Fruit fly (Drosophila melanogaster) whole organism, embryonic: Measurements from ENCODE around the gene temp.

Source experiments
- Adf1 ChIP-seq: fragments of 200-800 bp; sonication (Bioruptor generic); IDR thresholded peaks from 2 replicates; pipeline ENCODE4 v1.3.6; 2022; ENCODE audit warnings: missing biosample characterization, missing genetic modification characterization
- C15 ChIP-seq: fragments of 200-800 bp; sonication (Bioruptor generic); IDR thresholded peaks from 3 replicates; pipeline ENCODE4 v1.3.6; 2022; ENCODE audit warnings: missing biosample characterization, missing genetic modification characterization
- CG11696 ChIP-seq: fragments of 200-800 bp; sonication (Bioruptor generic); IDR thresholded peaks from 2 replicates; pipeline ENCODE4 v1.3.6; 2022; ENCODE audit warnings: missing biosample characterization, missing genetic modification characterization
- CG12071 ChIP-seq: fragments of 200-800 bp; sonication (Bioruptor generic); optimal IDR thresholded peaks from 3 replicates; lab custom pipeline; 2018; ENCODE audit warnings: missing biosample characterization, mild to moderate bottlenecking, missing genetic modification characterization
- CG12744 ChIP-seq: fragments of 200-800 bp; sonication (Bioruptor generic); optimal IDR thresholded peaks from 2 replicates; lab custom pipeline; 2016; ENCODE audit warnings: missing biosample characterization, missing genetic modification characterization
- CG14860 ChIP-seq: fragments of 200-800 bp; sonication (Bioruptor generic); IDR thresholded peaks from 3 replicates; pipeline ENCODE4 v1.3.6; 2022; ENCODE audit warnings: missing biosample characterization, missing genetic modification characterization; ENCODE audit not compliant: partially characterized antibody
- CG15514 ChIP-seq: fragments of 200-800 bp; sonication (Bioruptor generic); optimal IDR thresholded peaks from 3 replicates; lab custom pipeline; 2017; ENCODE audit warnings: missing biosample characterization, missing genetic modification characterization, mild to moderate bottlenecking, moderate library complexity, missing genetic modification reagents
- CG1647 ChIP-seq: fragments of 200-800 bp; sonication (Bioruptor generic); optimal IDR thresholded peaks from 3 replicates; lab custom pipeline; 2016; ENCODE audit warnings: missing biosample characterization, missing genetic modification characterization
- CG17385 ChIP-seq: fragments of 200-800 bp; sonication (Bioruptor generic); optimal IDR thresholded peaks from 3 replicates; lab custom pipeline; 2018; ENCODE audit warnings: missing biosample characterization, mild to moderate bottlenecking, missing genetic modification characterization
- CG17912 ChIP-seq: fragments of 200-800 bp; sonication (Bioruptor generic); optimal IDR thresholded peaks from 2 replicates; lab custom pipeline; 2018; ENCODE audit warnings: missing biosample characterization, mild to moderate bottlenecking, missing genetic modification characterization
- CG18011 ChIP-seq: fragments of 200-800 bp; sonication (Bioruptor generic); optimal IDR thresholded peaks from 2 replicates; lab custom pipeline; 2017; ENCODE audit warnings: missing biosample characterization, missing genetic modification characterization, mild to moderate bottlenecking, moderate library complexity, missing genotype
- CG18764 ChIP-seq: fragments of 200-800 bp; sonication (Bioruptor generic); optimal IDR thresholded peaks from 3 replicates; lab custom pipeline; 2016; ENCODE audit warnings: missing biosample characterization, missing genetic modification characterization
- CG32772 ChIP-seq: fragments of 200-800 bp; sonication (Bioruptor generic); IDR thresholded peaks from 2 replicates; pipeline ENCODE4 v1.3.6; 2022; ENCODE audit warnings: missing biosample characterization, missing genetic modification characterization
- CG33213 ChIP-seq: fragments of 200-800 bp; sonication (Bioruptor generic); optimal IDR thresholded peaks from 3 replicates; lab custom pipeline; 2016; ENCODE audit warnings: missing biosample characterization, missing genetic modification characterization
- CG3407 ChIP-seq: fragments of 200-800 bp; sonication (Bioruptor generic); optimal IDR thresholded peaks from 2 replicates; lab custom pipeline; 2018; ENCODE audit warnings: missing biosample characterization, mild to moderate bottlenecking, missing genetic modification characterization
- CG34376 ChIP-seq: fragments of 200-800 bp; sonication (Bioruptor generic); optimal IDR thresholded peaks from 2 replicates; lab custom pipeline; 2018; ENCODE audit warnings: missing biosample characterization, mild to moderate bottlenecking, missing genetic modification characterization
- CG34422 ChIP-seq: fragments of 200-800 bp; sonication (Bioruptor generic); IDR thresholded peaks from 3 replicates; pipeline ENCODE4 v1.3.6; 2022; ENCODE audit warnings: missing biosample characterization, missing genetic modification characterization
- CG4404 ChIP-seq: fragments of 200-800 bp; sonication (Bioruptor generic); IDR thresholded peaks from 2 replicates; pipeline ENCODE4 v1.3.6; 2022; ENCODE audit warnings: missing biosample characterization, missing genetic modification characterization
- CG5245 ChIP-seq: fragments of 200-800 bp; sonication (Bioruptor generic); optimal IDR thresholded peaks from 3 replicates; lab custom pipeline; 2016; ENCODE audit warnings: missing biosample characterization, missing genetic modification characterization
- CG6654 ChIP-seq: fragments of 200-800 bp; sonication (Bioruptor generic); optimal IDR thresholded peaks from 2 replicates; lab custom pipeline; 2017; ENCODE audit warnings: missing biosample characterization, mild to moderate bottlenecking, missing genetic modification characterization
- CG6854 ChIP-seq: fragments of 200-800 bp; sonication (Bioruptor generic); optimal IDR thresholded peaks from 3 replicates; lab custom pipeline; 2017; ENCODE audit warnings: missing biosample characterization, mild to moderate bottlenecking, missing genetic modification characterization
- CG9727 ChIP-seq: fragments of 200-800 bp; sonication (Bioruptor generic); optimal IDR thresholded peaks from 3 replicates; lab custom pipeline; 2017; ENCODE audit warnings: missing biosample characterization, mild to moderate bottlenecking, missing genetic modification characterization
- CHES-1-like ChIP-seq: fragments of 200-800 bp; sonication (Bioruptor generic); optimal IDR thresholded peaks from 2 replicates; lab custom pipeline; 2016; ENCODE audit warnings: missing biosample characterization, missing genetic modification characterization
- CTCF ChIP-seq: fragments of 200-800 bp; sonication (Bioruptor generic); optimal IDR thresholded peaks from 2 replicates; lab custom pipeline; 2017; ENCODE audit warnings: missing biosample characterization, mild to moderate bottlenecking, missing genetic modification characterization, moderate library complexity
- CrebB ChIP-seq: fragments of 200-800 bp; sonication (Bioruptor generic); optimal IDR thresholded peaks from 3 replicates; lab custom pipeline; 2018; ENCODE audit warnings: missing biosample characterization, mild to moderate bottlenecking, missing genetic modification characterization
- D19A ChIP-seq: fragments of 200-800 bp; optimal IDR thresholded peaks from 3 replicates; lab custom pipeline; 2019; ENCODE audit warnings: missing biosample characterization, mild to moderate bottlenecking, missing genetic modification characterization, moderate library complexity
- Dbx ChIP-seq: fragments of 200-800 bp; sonication (Bioruptor generic); IDR thresholded peaks from 3 replicates; pipeline ENCODE4 v1.3.6; 2022; ENCODE audit warnings: missing biosample characterization, missing genetic modification characterization
- Dref ChIP-seq: fragments of 200-800 bp; sonication (Bioruptor generic); IDR thresholded peaks from 2 replicates; pipeline ENCODE4 v1.3.6; 2022; ENCODE audit warnings: missing biosample characterization, missing genetic modification characterization
- E2f2 ChIP-seq: fragments of 200-800 bp; sonication (Bioruptor generic); IDR thresholded peaks from 2 replicates; pipeline ENCODE4 v1.3.6; 2022; ENCODE audit warnings: missing biosample characterization, missing genetic modification characterization
- Ets65A ChIP-seq: fragments of 200-800 bp; sonication (Bioruptor generic); peaks from one replicate; lab custom pipeline; 2016; ENCODE audit warnings: missing biosample characterization, missing genetic modification characterization
- HLHmδ ChIP-seq: fragments of 200-800 bp; sonication (Bioruptor generic); optimal IDR thresholded peaks from 2 replicates; lab custom pipeline; 2018; ENCODE audit warnings: missing biosample characterization, mild to moderate bottlenecking, missing genetic modification characterization, moderate library complexity
- Hmx ChIP-seq: fragments of 200-800 bp; sonication (Bioruptor generic); optimal IDR thresholded peaks from 2 replicates; lab custom pipeline; 2016; ENCODE audit warnings: missing biosample characterization, missing genetic modification characterization
- Mrtf ChIP-seq: fragments of 200-800 bp; sonication (Bioruptor generic); IDR thresholded peaks from 3 replicates; pipeline ENCODE4 v1.3.6; 2022; ENCODE audit warnings: missing biosample characterization, missing genetic modification characterization
- YL-1 ChIP-seq: fragments of 200-800 bp; sonication (Bioruptor generic); optimal IDR thresholded peaks from 3 replicates; lab custom pipeline; 2017; ENCODE audit warnings: missing biosample characterization, mild to moderate bottlenecking, missing genetic modification characterization
- bbx ChIP-seq: fragments of 200-800 bp; sonication (Bioruptor generic); IDR thresholded peaks from 2 replicates; pipeline ENCODE4 v1.3.6; 2022; ENCODE audit warnings: missing biosample characterization, missing genetic modification characterization; ENCODE audit not compliant: partially characterized antibody
- cad ChIP-seq: fragments of >200 bp; optimal IDR thresholded peaks from 2 replicates; lab custom pipeline; 2017; ENCODE audit warnings: missing biosample characterization, missing genetic modification characterization
- dpn ChIP-seq, 2 experiments: fragments of 200-800 bp; sonication (Bioruptor generic); optimal IDR thresholded peaks; 3 replicates each; lab custom pipeline; 2016; ENCODE audit warnings: missing biosample characterization in 2 of 2, missing genetic modification characterization in 2 of 2
- exex ChIP-seq: fragments of 200-800 bp; sonication (Bioruptor generic); optimal IDR thresholded peaks from 4 replicates; lab custom pipeline; 2018; ENCODE audit warnings: missing biosample characterization, mild to moderate bottlenecking, missing genetic modification characterization, moderate library complexity
- gt ChIP-seq: fragments of 200-800 bp; sonication (Bioruptor generic); IDR thresholded peaks from 2 replicates; pipeline ENCODE4 v1.3.6; 2022; ENCODE audit warnings: missing biosample characterization, missing genetic modification characterization
- jigr1 ChIP-seq: fragments of 200-800 bp; sonication (Bioruptor generic); IDR thresholded peaks from 3 replicates; pipeline ENCODE4 v1.3.6; 2022; ENCODE audit warnings: missing biosample characterization, missing genetic modification characterization
- knrl ChIP-seq: fragments of 200-800 bp; sonication (Bioruptor generic); IDR thresholded peaks from 3 replicates; pipeline ENCODE4 v1.3.6; 2022; ENCODE audit warnings: missing biosample characterization, missing genetic modification characterization; ENCODE audit not compliant: partially characterized antibody
- nerfin-2 ChIP-seq: fragments of 200-800 bp; sonication (Bioruptor generic); IDR thresholded peaks from 2 replicates; pipeline ENCODE4 v1.3.6; 2022; ENCODE audit warnings: missing biosample characterization, missing genetic modification characterization; ENCODE audit not compliant: partially characterized antibody
- nom ChIP-seq: fragments of 200-800 bp; sonication (Bioruptor generic); optimal IDR thresholded peaks from 2 replicates; lab custom pipeline; 2017; ENCODE audit warnings: missing biosample characterization, missing genetic modification characterization, mild to moderate bottlenecking, moderate library complexity, missing genetic modification reagents
- repo ChIP-seq: fragments of 200-800 bp; sonication (Bioruptor generic); optimal IDR thresholded peaks from 2 replicates; lab custom pipeline; 2016; ENCODE audit warnings: missing biosample characterization, missing genetic modification characterization
- rib ChIP-seq: fragments of 200-800 bp; sonication (Bioruptor generic); IDR thresholded peaks from 2 replicates; pipeline ENCODE4 v1.3.6; 2022; ENCODE audit warnings: missing biosample characterization, missing genetic modification characterization
- run ChIP-seq: fragments of 200-800 bp; sonication (Bioruptor generic); optimal IDR thresholded peaks from 3 replicates; lab custom pipeline; 2018; ENCODE audit warnings: missing biosample characterization, mild to moderate bottlenecking, missing genetic modification characterization
- schlank ChIP-seq: fragments of 200-800 bp; sonication (Bioruptor generic); optimal IDR thresholded peaks from 2 replicates; lab custom pipeline; 2018; ENCODE audit warnings: missing biosample characterization, mild to moderate bottlenecking, missing genetic modification characterization
- slou ChIP-seq: fragments of 200-800 bp; sonication (Bioruptor generic); optimal IDR thresholded peaks from 3 replicates; lab custom pipeline; 2016; ENCODE audit warnings: missing biosample characterization, missing genetic modification characterization
- sob ChIP-seq: fragments of 200-800 bp; sonication (Bioruptor generic); IDR thresholded peaks from 2 replicates; pipeline ENCODE4 v1.3.6; 2022; ENCODE audit warnings: missing biosample characterization, missing genetic modification characterization
- vvl ChIP-seq: fragments of 200-800 bp; sonication (Bioruptor generic); IDR thresholded peaks from 2 replicates; pipeline ENCODE4 v1.3.6; 2022; ENCODE audit warnings: missing biosample characterization, missing genetic modification characterization
- wek ChIP-seq: fragments of 200-800 bp; sonication (Bioruptor generic); optimal IDR thresholded peaks from 3 replicates; lab custom pipeline; 2018; ENCODE audit warnings: missing biosample characterization, mild to moderate bottlenecking, missing genetic modification characterization, moderate library complexity
- wor ChIP-seq: fragments of 200-800 bp; sonication (Bioruptor generic); IDR thresholded peaks from 2 replicates; pipeline ENCODE4 v1.3.6; 2022; ENCODE audit warnings: missing biosample characterization, missing genetic modification characterization
- yki ChIP-seq: fragments of >200 bp; optimal IDR thresholded peaks from 3 replicates; lab custom pipeline; 2018

The temp gene

dm6 chrX:2254020-2254626 is 8.2 kb downstream of the temp start, which contains the start of gene CG3091 (continued):
- peak; percentile 24 for TF ChIP-seq CG15514 (GFP tag; lab: Kevin White, UChicago)
- TF ChIP-seq CG6854 (GFP tag; lab: Kevin White, UChicago): peak; percentile 10
- TF ChIP-seq CG14860 (GFP tag; lab: Robert Waterston, UW): no peak
- no peak for TF ChIP-seq wek (GFP tag; lab: Kevin White, UChicago)
- no peak for TF ChIP-seq CG4404 (GFP tag; lab: Robert Waterston, UW)
- TF ChIP-seq schlank (tag; lab: Kevin White, UChicago): no peak
- no peak for TF ChIP-seq CG3407 (GFP tag; lab: Kevin White, UChicago)
- TF ChIP-seq jigr1: no peak
- no peak for TF ChIP-seq Adf1 (GFP tag; lab: Robert Waterston, UW)
- TF ChIP-seq rib: no peak
- TF ChIP-seq yki: no peak
- no peak for TF ChIP-seq Hmx (GFP tag; lab: Kevin White, UChicago)
- TF ChIP-seq repo (GFP tag; lab: Kevin White, UChicago): no peak
- TF ChIP-seq CG32772 (GFP tag; lab: Robert Waterston, UW): no peak
- TF ChIP-seq nerfin-2 (GFP tag; lab: Robert Waterston, UW): no peak
- TF ChIP-seq CG34376 (GFP tag; lab: Kevin White, UChicago): peak; percentile 53
- no peak for TF ChIP-seq gt
- no peak for TF ChIP-seq Mrtf (GFP tag; lab: Robert Waterston, UW)
- TF ChIP-seq knrl (GFP tag; lab: Robert Waterston, UW): no peak
- TF ChIP-seq bbx (GFP tag; lab: Robert Waterston, UW): no peak
- no peak for TF ChIP-seq YL-1 (GFP tag; lab: Kevin White, UChicago)
- no peak for TF ChIP-seq CTCF
- no peak for TF ChIP-seq CG12744 (GFP tag; lab: Kevin White, UChicago)
- TF ChIP-seq CrebB (tag; lab: Kevin White, UChicago): no peak
- no peak for TF ChIP-seq CG6654
- no peak for TF ChIP-seq CG17912
- no peak for TF ChIP-seq Dbx (GFP tag; lab: Robert Waterston, UW)
- peak; percentile 36; the same call in 1 of the 2 replicates for TF ChIP-seq vvl
- TF ChIP-seq E2f2 (GFP tag; lab: Robert Waterston, UW): no peak
- TF ChIP-seq CG11696 (GFP tag; lab: Robert Waterston, UW): no peak
- no peak for TF ChIP-seq slou (GFP tag; lab: Kevin White, UChicago)
- peak in 1 of 2 experiments; percentile 23 for TF ChIP-seq dpn (GFP tag; optimal IDR thresholded peaks at IDR 0.05; lab: Kevin White, UChicago)
- TF ChIP-seq HLHmδ (GFP tag; lab: Kevin White, UChicago): no peak
- no peak for TF ChIP-seq CG33213
- TF ChIP-seq CG1647: no peak
- peak; percentile 6 for TF ChIP-seq CG9727 (GFP tag; lab: Kevin White, UChicago)
- no peak for TF ChIP-seq run (tag; lab: Kevin White, UChicago)
- no peak for TF ChIP-seq wor
- no peak for TF ChIP-seq Ets65A (GFP tag; lab: Kevin White, UChicago)
- TF ChIP-seq nom (GFP tag; lab: Kevin White, UChicago): no peak
- TF ChIP-seq CHES-1-like: no peak
- no peak for TF ChIP-seq C15 (GFP tag; lab: Robert Waterston, UW)
- no peak for TF ChIP-seq CG5245 (GFP tag; lab: Kevin White, UChicago)
- no peak for TF ChIP-seq Dref (GFP tag; lab: Robert Waterston, UW)
- TF ChIP-seq CG17385: no peak
- peak; percentile 80 for TF ChIP-seq D19A (tag; lab: Kevin White, UChicago)
- TF ChIP-seq sob (GFP tag; lab: Robert Waterston, UW): peak; percentile 12; the same call in 1 of the 2 replicates
- no peak for TF ChIP-seq CG18011
- TF ChIP-seq CG12071 (GFP tag; lab: Kevin White, UChicago): no peak
- TF ChIP-seq exex: peak; percentile 59
- no peak for TF ChIP-seq CG18764 (GFP tag; lab: Kevin White, UChicago)
- no peak for TF ChIP-seq cad
- no peak for TF ChIP-seq CG34422 (GFP tag; lab: Robert Waterston, UW)
